Worm (Caenorhabditis elegans) whole organism, young adult: Measurements from ENCODE around the gene smf-2.

Experiments used
- B0035.1 ChIP-seq: sonication (generic microtip); optimal IDR thresholded peaks from 2 replicates; lab custom pipeline; 2016; ENCODE audit warnings: missing genetic modification characterization, mild to moderate bottlenecking, missing compliant biosample characterization, missing genotype, missing genetic modification reagents
- B0336.3 ChIP-seq: fragments of 200-800 bp; sonication (Bioruptor generic); IDR thresholded peaks from 2 replicates; pipeline ENCODE4 v1.3.6; 2022; ENCODE audit warnings: missing genetic modification characterization, missing compliant biosample characterization
- F23B12.7 ChIP-seq: sonication (generic microtip); optimal IDR thresholded peaks from 2 replicates; lab custom pipeline; 2017; ENCODE audit warnings: missing genetic modification characterization, mild to moderate bottlenecking, missing compliant biosample characterization, antibody characterized with exemption, moderate library complexity; ENCODE audit not compliant: insufficient read depth
- F37B4.10 ChIP-seq: fragments of 200-800 bp; sonication (Bioruptor generic); IDR thresholded peaks from 2 replicates; pipeline ENCODE4 v1.3.6; 2022; ENCODE audit warnings: missing genetic modification characterization, missing compliant biosample characterization
- F49E8.2 ChIP-seq: sonication (generic microtip); optimal IDR thresholded peaks from 3 replicates; lab custom pipeline; 2017; ENCODE audit warnings: missing genetic modification characterization, mild to moderate bottlenecking, missing compliant biosample characterization, antibody characterized with exemption, moderate library complexity; ENCODE audit not compliant: insufficient read depth
- F57C9.4 ChIP-seq: sonication (generic microtip); optimal IDR thresholded peaks from 2 replicates; lab custom pipeline; 2017; ENCODE audit warnings: mild to moderate bottlenecking, missing genetic modification characterization, missing compliant biosample characterization
- Y56A3A.18 ChIP-seq: fragments of 200-800 bp; sonication (Bioruptor generic); IDR thresholded peaks from 2 replicates; pipeline ENCODE4 v1.3.6; 2022; ENCODE audit warnings: missing genetic modification reagents, missing genetic modification characterization, missing compliant biosample characterization
- Y67H2A.10 ChIP-seq: fragments of 200-800 bp; sonication (Bioruptor generic); conservative IDR thresholded peaks from 2 replicates; pipeline ENCODE4 v1.3.6; 2022; ENCODE audit warnings: missing genetic modification reagents, missing genetic modification characterization, missing compliant biosample characterization
- akir-1 ChIP-seq: fragments of 200-800 bp; sonication (Bioruptor generic); optimal IDR thresholded peaks from 2 replicates; lab custom pipeline; 2018; ENCODE audit warnings: mild to moderate bottlenecking, missing genetic modification characterization, moderate library complexity, missing compliant biosample characterization
- aptf-2 ChIP-seq: fragments of 200-800 bp; sonication (Bioruptor generic); conservative IDR thresholded peaks from 2 replicates; pipeline ENCODE4 v1.3.6; 2022; ENCODE audit warnings: missing genetic modification reagents, missing genetic modification characterization, missing compliant biosample characterization
- attf-3 ChIP-seq: fragments of 200-800 bp; sonication (Bioruptor generic); conservative IDR thresholded peaks from 2 replicates; pipeline ENCODE4 v1.3.6; 2022; ENCODE audit warnings: missing genetic modification reagents, missing genetic modification characterization, missing compliant biosample characterization
- bed-1 ChIP-seq: fragments of 200-800 bp; sonication (Bioruptor generic); IDR thresholded peaks from 2 replicates; pipeline ENCODE4 v1.3.6; 2022; ENCODE audit warnings: missing genetic modification reagents, missing genetic modification characterization, missing compliant biosample characterization
- bed-2 ChIP-seq: fragments of 200-800 bp; sonication (Bioruptor generic); IDR thresholded peaks from 2 replicates; pipeline ENCODE4 v1.3.6; 2022; ENCODE audit warnings: missing genetic modification reagents, missing genetic modification characterization, missing compliant biosample characterization
- cebp-1 ChIP-seq, 2 experiments: fragments of 200-800 bp in 1 of 2; sonication (Bioruptor generic) in 1 of 2; sonication (generic microtip) in 1 of 2; IDR thresholded peaks in 1 of 2; optimal IDR thresholded peaks in 1 of 2; 2 replicates each; pipeline versions ENCODE4 v1.3.6 to Lab custom; 2017 to 2022; ENCODE audit warnings: missing compliant biosample characterization in 2 of 2, missing genetic modification characterization in 2 of 2, mild to moderate bottlenecking in 1 of 2, missing genetic modification reagents in 1 of 2, moderate library complexity in 1 of 2
- ceh-58 ChIP-seq: fragments of 200-800 bp; sonication (Bioruptor generic); IDR thresholded peaks from 2 replicates; pipeline ENCODE4 v1.3.6; 2022; ENCODE audit warnings: missing genetic modification characterization, missing compliant biosample characterization
- ceh-91 ChIP-seq: fragments of 200-800 bp; sonication (Bioruptor generic); IDR thresholded peaks from 2 replicates; pipeline ENCODE4 v1.3.6; 2022; ENCODE audit warnings: missing genetic modification reagents, missing genetic modification characterization, missing compliant biosample characterization
- die-1 ChIP-seq: sonication (generic microtip); optimal IDR thresholded peaks from 2 replicates; lab custom pipeline; 2016; ENCODE audit warnings: missing genotype, mild to moderate bottlenecking, missing genetic modification characterization, missing compliant biosample characterization
- dox-1 ChIP-seq: fragments of 200-800 bp; sonication (Bioruptor generic); IDR thresholded peaks from 2 replicates; pipeline ENCODE4 v1.3.6; 2022; ENCODE audit warnings: missing genetic modification reagents, missing genetic modification characterization, missing compliant biosample characterization
- ekl-4 ChIP-seq: fragments of 200-800 bp; sonication (Bioruptor generic); IDR thresholded peaks from 2 replicates; pipeline ENCODE4 v1.3.6; 2022; ENCODE audit warnings: missing genetic modification reagents, missing genetic modification characterization, missing compliant biosample characterization
- ets-4 ChIP-seq: fragments of 200-800 bp; sonication (Bioruptor generic); optimal IDR thresholded peaks from 2 replicates; lab custom pipeline; 2018; ENCODE audit warnings: mild to moderate bottlenecking, missing genetic modification characterization, missing compliant biosample characterization
- hmg-1.2 ChIP-seq: fragments of 200-800 bp; sonication (Bioruptor generic); IDR thresholded peaks from 2 replicates; pipeline ENCODE4 v1.3.6; 2022; ENCODE audit warnings: missing genetic modification reagents, missing genetic modification characterization, missing compliant biosample characterization
- hmg-20 ChIP-seq: fragments of 200-800 bp; sonication (Bioruptor generic); IDR thresholded peaks from 2 replicates; pipeline ENCODE4 v1.3.6; 2022; ENCODE audit warnings: missing genetic modification reagents, missing genetic modification characterization, missing compliant biosample characterization
- hrde-1 ChIP-seq: sonication (generic microtip); optimal IDR thresholded peaks from 2 replicates; lab custom pipeline; 2016; ENCODE audit warnings: missing genetic modification characterization, mild to moderate bottlenecking, missing compliant biosample characterization, moderate library complexity, missing genotype, missing genetic modification reagents, borderline replicate concordance
- let-526 ChIP-seq: fragments of 200-800 bp; sonication (Bioruptor generic); IDR thresholded peaks from 2 replicates; pipeline ENCODE4 v1.3.6; 2022; ENCODE audit warnings: missing genetic modification reagents, missing genetic modification characterization, missing compliant biosample characterization
- lin-40 ChIP-seq: sonication (generic microtip); optimal IDR thresholded peaks from 2 replicates; lab custom pipeline; 2016; ENCODE audit warnings: missing genetic modification characterization, mild to moderate bottlenecking, missing compliant biosample characterization, missing genotype, missing genetic modification reagents
- madf-10 ChIP-seq: sonication (generic microtip); optimal IDR thresholded peaks from 2 replicates; lab custom pipeline; 2016; ENCODE audit warnings: mild to moderate bottlenecking, missing genetic modification characterization, missing compliant biosample characterization
- madf-8 ChIP-seq: fragments of 200-800 bp; sonication (Bioruptor generic); conservative IDR thresholded peaks from 2 replicates; pipeline ENCODE4 v1.3.6; 2022; ENCODE audit warnings: missing genetic modification reagents, missing genetic modification characterization, missing compliant biosample characterization
- mcd-1 ChIP-seq: fragments of 200-800 bp; sonication (Bioruptor generic); IDR thresholded peaks from 2 replicates; pipeline ENCODE4 v1.3.6; 2022; ENCODE audit warnings: missing genetic modification reagents, missing genetic modification characterization, missing compliant biosample characterization
- mxl-1 ChIP-seq: sonication (generic microtip); optimal IDR thresholded peaks from 2 replicates; lab custom pipeline; 2016; ENCODE audit warnings: missing genetic modification characterization, missing compliant biosample characterization
- nfya-2 ChIP-seq: fragments of 200-800 bp; sonication (Bioruptor generic); IDR thresholded peaks from 2 replicates; pipeline ENCODE4 v1.3.6; 2022; ENCODE audit warnings: missing genetic modification reagents, missing genetic modification characterization, missing compliant biosample characterization
- nfyb-1 ChIP-seq: fragments of 200-800 bp; sonication (Bioruptor generic); IDR thresholded peaks from 2 replicates; pipeline ENCODE4 v1.3.6; 2022; ENCODE audit warnings: missing genetic modification reagents, missing genetic modification characterization, missing compliant biosample characterization
- sea-2 ChIP-seq: fragments of 200-800 bp; sonication (Bioruptor generic); IDR thresholded peaks from 2 replicates; pipeline ENCODE4 v1.3.6; 2022; ENCODE audit warnings: missing genetic modification characterization, missing compliant biosample characterization
- tbx-9 ChIP-seq: sonication (generic microtip); optimal IDR thresholded peaks from 2 replicates; lab custom pipeline; 2016; ENCODE audit warnings: borderline replicate concordance, missing genetic modification characterization, inconsistent platforms, missing compliant biosample characterization
- tlf-1 ChIP-seq: fragments of 200-800 bp; sonication (Bioruptor generic); optimal IDR thresholded peaks from 2 replicates; lab custom pipeline; 2018; ENCODE audit warnings: mild to moderate bottlenecking, missing genetic modification characterization, missing compliant biosample characterization
- unc-62 ChIP-seq: fragments of 150-350 bp; optimal IDR thresholded peaks from 2 replicates; lab custom pipeline; 2014; ENCODE audit warnings: missing biosample characterization, missing genetic modification reagents, missing genetic modification characterization
- xnd-1 ChIP-seq: sonication (generic microtip); optimal IDR thresholded peaks from 2 replicates; lab custom pipeline; 2016; ENCODE audit warnings: missing genotype, missing genetic modification reagents, missing genetic modification characterization, missing compliant biosample characterization
- ztf-22 ChIP-seq: fragments of 200-800 bp; sonication (Bioruptor generic); optimal IDR thresholded peaks from 2 replicates; lab custom pipeline; 2018; ENCODE audit warnings: mild to moderate bottlenecking, missing genetic modification characterization, moderate library complexity, missing compliant biosample characterization
- ztf-25 ChIP-seq: fragments of 200-800 bp; sonication (Bioruptor generic); IDR thresholded peaks from 2 replicates; pipeline ENCODE4 v1.3.6; 2022; ENCODE audit warnings: missing genetic modification reagents, missing genetic modification characterization, missing compliant biosample characterization
- ztf-26 ChIP-seq: sonication (generic microtip); optimal IDR thresholded peaks from 2 replicates; lab custom pipeline; 2017; ENCODE audit warnings: missing genetic modification characterization, missing compliant biosample characterization
- ztf-3 ChIP-seq: fragments of 200-800 bp; sonication (Bioruptor generic); optimal IDR thresholded peaks from 2 replicates; lab custom pipeline; 2018; ENCODE audit warnings: mild to moderate bottlenecking, missing genetic modification characterization, missing compliant biosample characterization

The smf-2 gene

ce11 chrX:6739034-6740008 is 20.8 kb upstream of the smf-2 start (continued):
- no peak for TF ChIP-seq nfya-2
- 0 out of 2 replicates have a peak, but pooled peaks have one; percentile 10 for TF ChIP-seq dox-1
- peak; percentile 22 for TF ChIP-seq lin-40 (tag; lab: Kevin White, UChicago)
- TF ChIP-seq xnd-1 (tag; lab: Kevin White, UChicago), result no peak
- no peak for TF ChIP-seq tlf-1 (GFP tag; lab: Kevin White, UChicago)
- no peak for TF ChIP-seq ztf-3 (GFP tag; lab: Kevin White, UChicago)
- no peak for TF ChIP-seq hmg-20 (GFP tag; lab: Robert Waterston, UW)
- peak; percentile 51 for TF ChIP-seq ztf-26 (tag; lab: Kevin White, UChicago)
- TF ChIP-seq madf-10, result no peak
- TF ChIP-seq madf-8 (GFP tag; lab: Robert Waterston, UW), result no peak
- TF ChIP-seq hmg-1.2 (GFP tag; lab: Robert Waterston, UW), result no peak

ce11 chrX:6738535-6738934 is 20.0 kb upstream of the smf-2 start:
- TF ChIP-seq akir-1 (GFP tag; lab: Kevin White, UChicago) (no peak), madf-8 (GFP tag; lab: Robert Waterston, UW) (no peak)
- TF ChIP-seq, all 124 proteins: peak for 0

DNA sequence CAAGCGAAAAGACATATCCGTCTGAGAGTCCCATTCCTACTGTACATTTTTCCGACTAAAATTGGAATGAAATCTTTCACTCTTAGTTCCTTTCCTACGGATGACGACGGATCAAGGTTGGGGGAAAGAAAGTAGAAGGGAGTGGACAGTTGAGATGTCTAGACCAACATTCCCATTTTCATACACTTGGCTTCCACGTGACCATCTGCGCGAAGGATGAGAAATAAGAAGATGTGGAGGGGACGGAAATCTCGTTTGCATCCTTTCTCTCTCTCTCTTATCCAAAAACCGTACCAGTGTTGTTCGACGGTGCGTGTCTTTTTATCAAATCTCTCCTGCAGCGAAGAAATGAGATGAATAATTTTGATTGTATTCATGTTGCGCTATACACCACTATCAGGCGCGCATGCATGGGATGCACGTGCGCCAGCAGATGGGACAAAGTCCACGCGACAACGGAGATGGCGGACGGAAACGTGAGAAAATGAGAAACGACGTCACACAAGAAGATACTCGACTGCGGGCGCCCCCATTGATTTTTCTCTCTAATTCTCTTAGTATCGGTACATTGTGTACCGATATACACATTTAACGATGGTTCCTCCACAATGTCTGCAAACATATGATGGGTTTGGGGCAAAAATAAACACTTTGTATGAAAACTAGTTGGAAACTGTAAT is 19.0 kb upstream of the smf-2 start:
- TF ChIP-seq die-1 (tag; lab: Kevin White, UChicago) (peak; percentile 78), ceh-91 (GFP tag; lab: Robert Waterston, UW) (no peak), F37B4.10 (GFP tag; lab: Robert Waterston, UW) (no peak), attf-3 (no peak), sea-2 (GFP tag; lab: Robert Waterston, UW) (no peak), ets-4 (GFP tag; lab: Kevin White, UChicago) (no peak), ztf-22 (GFP tag; lab: Kevin White, UChicago) (peak; percentile 89), madf-10 (peak; percentile 79), ztf-25 (no peak), ztf-26 (tag; lab: Kevin White, UChicago) (peak; percentile 88), mxl-1 (peak; percentile 62), let-526 (GFP tag; lab: Robert Waterston, UW) (peak; percentile 90; the same call in 1 of the 2 replicates), mcd-1 (peak; percentile 58), Y67H2A.10 (GFP tag; lab: Robert Waterston, UW) (no peak), aptf-2 (GFP tag; lab: Robert Waterston, UW) (no peak), B0035.1 (tag; lab: Kevin White, UChicago) (no peak), bed-1 (GFP tag; lab: Robert Waterston, UW) (no peak), Y56A3A.18 (no peak), tlf-1 (GFP tag; lab: Kevin White, UChicago) (peak; percentile 53), nfyb-1 (GFP tag; lab: Robert Waterston, UW) (peak; percentile 49; the same call in 1 of the 2 replicates), hrde-1 (tag; lab: Kevin White, UChicago) (no peak), tbx-9 (tag; lab: Kevin White, UChicago) (no peak), akir-1 (GFP tag; lab: Kevin White, UChicago) (no peak), F57C9.4 (tag; lab: Kevin White, UChicago) (no peak), F23B12.7 (tag; lab: Kevin White, UChicago) (no peak), unc-62 (GFP tag; lab: Kevin White, UChicago) (peak; percentile 57), ekl-4 (GFP tag; lab: Robert Waterston, UW) (peak; percentile 69), B0336.3 (peak; percentile 82), ceh-58 (GFP tag; lab: Robert Waterston, UW) (no peak), cebp-1 (GFP tag; IDR thresholded peaks at IDR 0.05; lab: Robert Waterston, UW) (no peak), cebp-1 (tag; optimal IDR thresholded peaks at IDR 0.05; lab: Kevin White, UChicago) (peak; percentile 85), bed-2 (GFP tag; lab: Robert Waterston, UW) (no peak), F49E8.2 (no peak)
